Fruit fly (Drosophila melanogaster): ENCODE measurements around the gene fng.
A peak's percentile ranks its signal among the peaks of the same experiment; 100 is the strongest.

dm6 chr3L:20930059-20930785 lies 19.1 kb downstream of the fng start:
- TF ChIP-seq dl (GFP tag; optimal IDR thresholded peaks at IDR 0.05; ENCODE audit: insufficient read depth in 1 of 2, partially characterized antibody in 2 of 2) (no peak), br (GFP tag; optimal IDR thresholded peaks at IDR 0.05) (no peak), h (GFP tag; optimal IDR thresholded peaks at IDR 0.05) (peak; percentile 37), psq (GFP tag; optimal IDR thresholded peaks at IDR 0.05) (peak; percentile 15), fru (GFP tag; optimal IDR thresholded peaks at IDR 0.05) (peak; percentile 33), dsf (GFP tag; optimal IDR thresholded peaks at IDR 0.05; ENCODE audit: borderline replicate concordance) (no peak), usp (GFP tag; optimal IDR thresholded peaks at IDR 0.05) (no peak), ey (GFP tag; optimal IDR thresholded peaks at IDR 0.05) (no peak), Hnf4 (GFP tag; optimal IDR thresholded peaks at IDR 0.05) (no peak), Hr78 (GFP tag; optimal IDR thresholded peaks at IDR 0.05) (no peak), dmrt93B (GFP tag; optimal IDR thresholded peaks at IDR 0.05) (peak; percentile 25), Abd-B (GFP tag; optimal IDR thresholded peaks at IDR 0.05) (no peak), Rel (GFP tag; optimal IDR thresholded peaks at IDR 0.05) (no peak), Rel (tag; optimal IDR thresholded peaks at IDR 0.05) (no peak), lola (GFP tag; optimal IDR thresholded peaks at IDR 0.05) (no peak)
